Fruit fly (Drosophila melanogaster): Measurements from ENCODE around the gene CG4576.
A peak's percentile ranks its signal among the peaks of the same experiment; 100 is the strongest.

CG4576 gene

DNA sequence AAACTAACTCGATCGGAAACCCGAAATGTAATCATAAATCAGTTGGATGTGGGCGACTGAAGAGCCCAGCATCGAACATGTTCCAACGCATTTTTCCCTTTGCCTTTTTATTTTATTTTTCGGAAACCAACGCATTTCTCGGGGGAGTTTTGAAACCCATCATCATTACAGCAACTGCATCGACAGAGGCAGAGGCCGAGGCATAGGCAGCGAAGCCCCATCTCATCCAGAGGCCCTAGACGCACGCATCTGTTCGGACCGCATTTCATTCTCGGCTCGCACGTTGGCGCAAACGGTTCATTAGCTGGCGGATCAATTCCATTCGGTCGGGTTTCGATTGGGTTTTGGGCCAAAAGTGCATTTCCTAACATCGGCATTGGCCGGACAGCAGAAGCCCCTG is at the start of gene CG4576:
CG4576 (plus strand) TSS at position 227 of the 400 bp plus-strand sequence.
- no peak for TF ChIP-seq CG8478 (optimal IDR thresholded peaks at IDR 0.05)
- no peak for TF ChIP-seq CTCF (optimal IDR thresholded peaks at IDR 0.05)

DNA sequence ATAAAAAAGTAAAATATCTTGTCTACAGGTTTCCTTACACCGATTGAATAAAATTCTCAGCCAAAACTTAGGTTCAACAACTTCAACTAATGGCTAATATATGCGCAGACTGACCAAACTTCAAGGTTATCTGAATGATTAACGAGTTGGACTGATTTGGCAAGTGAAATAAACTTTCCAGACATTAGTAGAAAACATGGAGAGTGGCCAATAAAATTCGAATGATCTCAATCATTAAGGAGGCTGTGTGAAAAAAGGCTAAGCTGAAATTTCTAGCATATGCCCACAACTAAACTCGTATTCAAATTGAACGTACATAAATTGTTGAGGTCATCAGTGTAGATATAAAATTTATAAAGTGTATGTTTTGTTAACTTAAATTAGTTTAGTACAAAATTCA is 46.0 kb upstream of the CG4576 start, which contains the start of gene CG5614:
CG5614 (plus strand) TSS at position 301 of the 400 bp plus-strand sequence.
- no peak for TF ChIP-seq CG8478 (optimal IDR thresholded peaks at IDR 0.05)
- no peak for TF ChIP-seq CTCF (optimal IDR thresholded peaks at IDR 0.05)

DNA sequence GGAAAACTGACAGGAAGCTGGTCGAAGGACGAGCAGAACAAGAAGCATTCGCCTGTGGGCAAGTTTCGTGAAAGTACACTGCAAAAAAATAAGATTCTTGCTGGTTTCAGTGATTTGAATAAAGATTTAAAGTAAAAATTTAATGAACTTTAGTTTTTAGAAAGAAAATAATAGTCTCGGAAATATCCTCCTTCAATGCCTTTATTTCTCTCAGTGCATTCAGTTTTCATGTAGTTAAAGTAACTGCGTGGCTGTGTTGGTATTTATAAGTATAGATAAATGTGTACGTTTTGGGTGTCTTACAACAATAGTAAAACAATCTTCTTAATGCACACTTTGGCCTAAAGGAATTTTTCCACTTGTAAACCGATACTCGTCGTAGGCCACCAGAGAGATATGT is 41.2 kb upstream of the CG4576 start:
- no peak for TF ChIP-seq CG8478 (optimal IDR thresholded peaks at IDR 0.05)
- no peak for TF ChIP-seq CTCF (optimal IDR thresholded peaks at IDR 0.05)

DNA sequence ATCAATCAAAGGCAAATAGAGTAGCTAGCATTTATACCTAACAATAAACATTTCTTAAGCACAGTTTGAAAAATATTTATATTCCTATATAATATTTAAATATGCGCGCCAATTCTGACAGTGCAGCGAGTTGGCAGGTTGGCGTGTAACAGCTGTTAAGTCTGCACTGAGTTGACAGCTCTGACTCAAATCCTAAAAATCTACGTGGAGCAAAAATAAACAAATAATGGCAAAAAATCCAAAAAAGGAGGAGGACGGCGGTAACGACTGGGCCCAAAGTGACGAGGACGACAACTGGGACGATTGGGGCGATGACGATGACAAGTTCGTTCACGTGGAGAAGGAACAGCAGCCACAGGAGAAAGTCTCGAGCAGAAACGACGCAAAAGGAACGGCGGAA is 39.0 kb upstream of the CG4576 start, which contains the start of gene CG9590:
CG9590 (plus strand) TSS at position 166 of the 400 bp plus-strand sequence.
- TF ChIP-seq CG8478 (optimal IDR thresholded peaks at IDR 0.05), result no peak
- TF ChIP-seq CTCF (optimal IDR thresholded peaks at IDR 0.05), result no peak

DNA sequence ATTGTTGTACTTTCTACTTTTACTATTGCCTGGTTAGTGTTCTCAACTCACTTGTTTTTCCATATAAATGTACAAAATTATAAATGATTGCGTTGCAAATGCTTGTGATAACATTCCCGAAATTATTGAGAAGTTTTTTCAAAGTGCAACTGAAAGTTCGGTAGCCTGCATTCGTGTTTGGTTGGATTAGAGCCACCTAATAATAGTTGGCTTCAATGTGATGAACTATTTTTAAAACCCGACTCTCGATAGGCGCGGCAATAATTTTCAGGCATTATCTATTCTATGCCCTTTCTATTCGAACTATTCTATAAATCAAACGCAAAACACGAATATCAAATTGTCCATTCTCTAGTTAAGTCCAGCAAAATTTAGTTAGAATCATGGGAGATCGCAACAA is 37.3 kb upstream of the CG4576 start, which contains the start of gene Uros2:
Uros2 (plus strand) TSS at position 301 of the 400 bp plus-strand sequence.
- no peak for TF ChIP-seq CTCF (optimal IDR thresholded peaks at IDR 0.05)
- no peak for TF ChIP-seq CG8478 (optimal IDR thresholded peaks at IDR 0.05)

DNA sequence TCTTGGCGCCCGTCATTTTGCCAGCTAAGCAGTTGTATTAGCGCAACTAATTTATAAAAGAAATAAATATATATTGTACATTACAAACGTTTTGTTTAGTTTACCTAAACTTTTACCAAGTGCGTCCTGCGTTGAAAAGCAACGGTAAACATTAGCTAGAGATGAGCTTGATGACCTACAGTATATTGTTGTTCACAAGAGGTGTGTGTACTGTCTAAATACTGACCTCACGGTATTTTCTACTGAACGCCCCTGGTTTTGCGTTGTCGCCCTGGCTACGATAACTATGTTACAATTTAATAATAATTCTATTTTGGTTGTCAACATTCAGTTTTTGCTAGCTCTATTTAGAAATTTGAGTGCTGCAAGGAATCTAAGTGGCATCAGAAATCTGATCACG is 33.1 kb upstream of the CG4576 start, which contains the start of gene Acyp2:
Acyp2 (plus strand) TSS at position 262 of the 400 bp plus-strand sequence.
- TF ChIP-seq CG8478 (optimal IDR thresholded peaks at IDR 0.05) (no peak), CTCF (optimal IDR thresholded peaks at IDR 0.05) (peak in 1 of 2 experiments; percentile 44)

DNA sequence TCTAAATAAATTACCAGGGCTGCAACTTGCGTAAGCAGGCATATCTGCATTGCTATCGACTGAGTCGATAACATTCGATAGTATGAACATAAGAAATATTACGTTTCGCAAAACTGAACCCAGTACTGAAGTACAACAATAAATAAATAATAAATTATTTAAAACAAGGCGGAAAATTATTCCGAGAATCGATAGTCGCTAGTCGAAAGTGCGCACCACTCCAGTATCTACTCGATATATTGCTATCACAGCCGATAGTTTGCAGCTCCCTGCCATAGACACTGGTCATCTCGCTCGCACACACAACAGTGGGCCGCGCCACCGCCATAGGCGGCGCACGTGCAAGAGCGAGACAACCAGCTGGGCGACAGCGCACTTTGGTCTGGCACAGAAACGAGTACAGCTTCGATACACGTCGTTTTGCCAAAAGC is 32.2 kb upstream of the CG4576 start, which contains the start of gene nsl1:
nsl1 (plus strand) TSS at position 411 of the 431 bp plus-strand sequence.
- TF ChIP-seq CTCF (optimal IDR thresholded peaks at IDR 0.05), result peak; percentile 20 to 32
- TF ChIP-seq CG8478 (optimal IDR thresholded peaks at IDR 0.05), result no peak

DNA sequence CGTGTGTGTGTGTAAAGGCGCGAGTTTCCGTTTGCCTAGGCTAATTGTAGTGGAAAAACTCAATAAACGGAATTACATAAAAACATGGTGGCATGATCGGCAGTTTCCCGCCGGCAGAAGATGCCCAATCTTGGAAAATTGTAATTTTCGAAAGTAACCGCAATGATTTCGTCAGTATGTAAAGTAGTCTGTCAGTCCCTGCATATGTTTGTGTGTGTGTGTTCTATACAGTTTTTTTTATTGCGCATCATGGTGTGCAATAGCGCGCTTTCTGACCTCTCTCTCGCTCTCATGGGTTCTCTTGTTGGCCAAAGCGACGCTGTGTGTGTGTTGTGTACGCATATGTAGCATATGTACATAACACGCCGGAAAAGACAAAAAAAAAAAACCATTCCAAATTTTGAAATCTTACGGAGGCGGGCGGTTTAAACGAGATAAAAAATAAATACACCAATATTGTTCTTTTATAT is 31.3 kb upstream of the CG4576 start:
- TF ChIP-seq CTCF (optimal IDR thresholded peaks at IDR 0.05) (no peak), CG8478 (optimal IDR thresholded peaks at IDR 0.05) (no peak)

DNA sequence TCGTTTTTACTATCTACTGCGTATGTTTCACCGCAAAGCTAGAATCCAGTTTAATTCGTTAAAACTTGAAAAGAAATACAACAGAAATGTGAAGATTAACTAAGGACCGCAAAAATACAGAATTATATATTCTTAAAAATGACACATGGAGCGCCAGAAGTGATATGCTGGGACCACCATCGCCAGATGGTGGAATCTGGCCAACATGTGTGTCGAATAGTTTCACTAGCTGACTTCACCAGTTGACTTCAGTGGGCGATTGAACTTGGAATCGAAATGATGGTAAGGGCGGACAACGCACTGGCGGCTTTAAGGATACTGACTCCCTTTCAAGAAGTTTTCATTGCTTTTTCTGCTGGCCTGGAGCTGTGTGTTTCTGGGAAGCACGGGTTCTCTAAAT is 23.5 kb upstream of the CG4576 start, which contains the start of gene CG9593:
CG9593 (plus strand) TSS at position 270 of the 400 bp plus-strand sequence.
- no peak for TF ChIP-seq CG8478 (optimal IDR thresholded peaks at IDR 0.05)
- no peak for TF ChIP-seq CTCF (optimal IDR thresholded peaks at IDR 0.05)

DNA sequence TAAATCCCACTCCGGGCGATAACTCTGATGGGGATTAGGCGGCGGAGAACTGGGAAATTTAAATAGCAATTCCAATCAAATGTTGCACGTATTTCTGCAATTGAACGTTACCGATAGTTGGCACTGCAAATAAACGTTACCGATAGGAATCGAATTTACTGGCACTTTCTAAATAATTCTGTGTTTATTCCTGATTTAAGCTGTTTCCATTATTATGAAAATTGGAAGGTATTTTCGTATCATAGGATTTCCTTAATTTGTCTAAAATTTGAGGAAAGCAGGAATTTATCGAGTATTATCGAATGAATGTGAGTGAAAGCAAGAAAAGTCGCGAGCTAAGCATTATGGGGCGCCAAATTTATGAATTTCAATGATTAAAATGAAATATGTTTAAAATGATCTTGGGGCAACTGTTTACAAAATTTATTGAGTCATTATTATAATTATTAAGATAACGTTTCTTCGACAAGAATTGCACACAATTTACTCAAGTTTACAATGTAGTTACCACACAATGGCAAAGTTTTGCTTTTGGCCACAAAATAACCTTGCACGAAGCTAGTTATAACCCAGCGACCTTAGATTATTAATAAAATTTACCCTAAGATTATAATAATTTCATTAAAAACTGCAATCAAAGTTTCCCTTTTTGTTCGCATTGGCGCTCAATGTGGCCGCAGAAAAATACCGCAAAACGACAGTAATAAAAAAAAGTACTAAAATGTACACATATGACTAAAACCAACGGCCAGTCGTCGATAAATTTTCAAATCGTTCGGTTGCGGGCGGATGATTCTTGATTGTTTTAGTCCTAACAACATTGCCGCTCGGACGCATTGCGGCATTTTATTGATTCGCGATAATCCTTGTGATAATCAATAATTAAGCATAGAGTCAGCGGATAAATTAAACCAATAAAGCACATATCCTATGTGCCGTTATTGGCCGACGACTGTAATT is 21.8 kb upstream of the CG4576 start, which contains the start of gene alpha-Man-IIb:
alpha-Man-IIb (plus strand) TSS at position 747 of the 960 bp plus-strand sequence.
- no peak for TF ChIP-seq CG8478 (optimal IDR thresholded peaks at IDR 0.05)
- peak in 1 of 2 experiments; percentile 58 for TF ChIP-seq CTCF (optimal IDR thresholded peaks at IDR 0.05)

DNA sequence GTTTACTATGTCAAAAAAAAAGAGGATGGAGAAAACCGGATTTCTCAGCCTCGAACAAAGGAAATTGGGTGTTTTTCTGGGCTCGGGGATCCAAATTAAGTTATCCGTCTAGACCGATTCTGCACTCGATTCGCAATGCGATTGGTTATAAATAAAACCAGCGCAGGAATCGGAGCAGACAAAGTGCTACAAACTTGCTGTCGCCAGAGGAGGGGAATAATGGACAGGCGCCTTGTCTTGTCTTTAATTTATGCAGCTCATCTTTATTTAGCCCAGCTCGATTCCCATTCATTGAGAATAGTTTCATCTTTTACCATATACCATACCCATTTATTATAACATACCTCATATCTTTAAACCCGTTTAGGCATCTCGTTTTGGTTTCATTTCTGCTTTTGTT is 20.9 kb upstream of the CG4576 start:
- TF ChIP-seq CTCF (optimal IDR thresholded peaks at IDR 0.05) (no peak), CG8478 (optimal IDR thresholded peaks at IDR 0.05) (no peak)

DNA sequence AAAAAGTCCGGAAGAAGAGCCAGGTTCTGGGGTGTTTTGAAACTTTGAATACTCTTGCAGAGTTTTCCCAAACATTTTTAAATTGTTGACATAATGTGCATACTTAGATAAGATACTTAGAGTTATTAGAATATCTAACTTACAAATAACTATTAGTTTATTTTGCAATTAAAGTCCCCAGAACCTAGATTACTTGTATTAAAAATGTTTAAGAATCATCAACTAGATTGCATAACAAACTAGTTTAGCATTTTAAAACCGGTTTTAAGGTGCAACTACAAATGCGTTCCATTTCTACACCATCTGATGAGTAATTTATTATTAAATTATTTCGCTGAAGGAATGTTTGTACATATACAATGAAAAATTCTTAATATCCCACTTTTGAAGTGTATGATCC is 19.2 kb upstream of the CG4576 start:
- TF ChIP-seq CTCF (optimal IDR thresholded peaks at IDR 0.05) (no peak), CG8478 (optimal IDR thresholded peaks at IDR 0.05) (no peak)

DNA sequence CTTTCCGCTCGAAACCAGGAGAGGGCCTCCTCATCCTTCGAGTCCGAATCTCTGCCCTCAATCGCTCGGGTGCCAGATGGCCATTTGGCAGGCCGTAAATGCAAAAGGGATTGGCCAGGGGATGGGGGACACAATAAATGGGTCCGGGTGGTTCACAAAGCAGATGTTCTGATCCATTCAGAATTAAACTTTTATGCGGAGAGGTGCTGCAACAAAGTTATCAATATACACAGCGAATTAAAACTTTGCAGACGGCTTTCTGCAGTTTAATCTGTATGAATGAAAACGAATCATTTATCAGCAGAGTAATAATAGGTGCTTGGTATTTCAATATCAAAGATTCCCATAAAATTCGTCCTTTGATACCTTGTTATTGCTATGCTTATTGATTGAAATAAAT is 18.2 kb upstream of the CG4576 start:
- TF ChIP-seq CTCF (optimal IDR thresholded peaks at IDR 0.05) (no peak), CG8478 (optimal IDR thresholded peaks at IDR 0.05) (no peak)

DNA sequence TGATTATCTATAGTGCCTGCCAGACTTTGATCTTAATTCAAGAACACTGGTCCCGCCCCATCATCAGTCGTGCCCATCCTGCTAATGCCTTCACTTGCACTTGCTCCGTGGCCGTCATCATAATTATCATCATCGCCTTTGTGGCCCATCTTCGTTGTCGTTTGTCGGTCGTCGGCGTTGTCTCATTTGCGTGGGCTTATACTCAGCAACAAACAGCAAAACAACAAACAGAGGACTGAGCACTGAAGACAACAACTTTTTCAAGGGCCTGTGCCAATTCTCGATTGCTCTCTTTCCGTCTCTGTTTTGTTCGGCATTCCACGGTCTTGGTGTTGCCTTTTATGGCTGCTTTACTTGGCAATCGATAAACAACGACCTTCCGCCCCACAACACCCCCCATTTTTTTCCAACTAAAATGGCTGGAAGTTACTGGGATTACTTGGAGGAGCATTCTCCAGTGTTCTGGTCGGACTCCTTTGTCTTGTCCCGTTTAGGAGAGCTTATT is 17.6 kb upstream of the CG4576 start:
- no peak for TF ChIP-seq CTCF (optimal IDR thresholded peaks at IDR 0.05)
- no peak for TF ChIP-seq CG8478 (optimal IDR thresholded peaks at IDR 0.05)

DNA sequence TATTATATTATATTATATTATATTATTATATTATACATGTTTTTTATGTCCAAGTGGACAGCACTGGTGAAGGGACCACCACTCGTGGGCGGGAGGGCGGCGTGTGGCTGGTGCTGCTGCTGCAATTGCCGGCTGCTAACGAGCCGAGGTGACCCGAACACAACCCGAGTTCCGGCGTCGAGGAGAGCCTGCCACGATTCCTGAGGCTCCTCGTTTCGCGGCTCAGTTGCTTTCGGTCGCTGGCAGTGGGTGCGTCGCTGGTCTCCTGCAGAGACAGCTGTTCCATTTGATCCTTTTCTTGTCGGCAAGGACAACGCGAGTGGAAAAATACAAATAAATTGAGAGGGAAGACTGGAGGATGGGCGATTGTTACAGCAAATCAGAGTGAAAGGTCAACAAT is 15.2 kb upstream of the CG4576 start:
- TF ChIP-seq CG8478 (optimal IDR thresholded peaks at IDR 0.05) (no peak), CTCF (optimal IDR thresholded peaks at IDR 0.05) (no peak)
